Fruit fly (Drosophila melanogaster): ENCODE results near the gene ssp5.

DNA sequence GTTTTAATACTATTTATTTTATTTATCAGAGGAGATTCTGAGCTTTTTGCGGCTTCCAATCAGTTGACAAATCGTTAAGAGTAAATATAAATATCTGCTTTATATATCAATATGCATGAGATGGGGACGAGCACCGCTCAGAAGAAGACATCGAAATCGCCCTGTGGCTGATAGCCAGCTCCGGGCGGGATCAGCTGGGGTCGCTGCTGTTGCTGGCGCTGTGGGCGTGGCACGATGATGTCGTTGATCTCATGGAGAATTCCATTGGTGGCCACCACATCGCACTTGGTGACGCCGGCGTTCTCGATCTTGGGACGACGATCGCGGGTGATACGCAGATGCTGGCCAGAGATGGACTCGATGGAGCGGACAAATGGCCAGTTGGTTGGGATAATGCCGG is 48.1 kb upstream of the ssp5 start:
- TF ChIP-seq CG6163 (GFP tag; IDR thresholded peaks at IDR 0.05) = no peak
- no peak for TF ChIP-seq Eip75B (GFP tag; optimal IDR thresholded peaks at IDR 0.05)
- TF ChIP-seq Eip93F (GFP tag; optimal IDR thresholded peaks at IDR 0.05) = no peak
- no peak for TF ChIP-seq Sox14 (GFP tag; optimal IDR thresholded peaks at IDR 0.05)
- TF ChIP-seq dsx (GFP tag; optimal IDR thresholded peaks at IDR 0.05; ENCODE audit: poor library complexity, severe bottlenecking) = no peak

Measured in whole organism, prepupa.